Worm (Caenorhabditis elegans) whole organism, L2 larva: Measurements from ENCODE around the gene C46H3.2.

Experiments
- R02D3.7 ChIP-seq: fragments of 150-350 bp; optimal IDR thresholded peaks from 2 replicates; lab custom pipeline; 2014; ENCODE audit warnings: missing biosample characterization, missing genetic modification characterization
- ama-1 ChIP-seq: fragments of 150-350 bp; optimal IDR thresholded peaks from 2 replicates; lab custom pipeline; 2018; ENCODE audit warnings: inconsistent platforms
- elt-3 ChIP-seq: sonication (generic microtip); optimal IDR thresholded peaks from 2 replicates; lab custom pipeline; 2017; ENCODE audit warnings: missing biosample characterization, missing genetic modification characterization
- lin-13 ChIP-seq: fragments of 150-350 bp; optimal IDR thresholded peaks from 2 replicates; lab custom pipeline; 2014; ENCODE audit warnings: missing biosample characterization, missing genetic modification reagents, missing genetic modification characterization
- lsy-2 ChIP-seq, 2 experiments: fragments of 150-350 bp in 1 of 2; sonication (generic microtip) in 1 of 2; optimal IDR thresholded peaks; 2 replicates each; lab custom pipeline; 2014 to 2017; ENCODE audit warnings: missing biosample characterization in 2 of 2, missing genetic modification characterization in 2 of 2
- nhr-12 ChIP-seq: fragments of 150-350 bp; optimal IDR thresholded peaks from 2 replicates; lab custom pipeline; 2014; ENCODE audit warnings: missing biosample characterization, missing genetic modification characterization
- nhr-23 ChIP-seq: fragments of 150-350 bp; optimal IDR thresholded peaks from 2 replicates; lab custom pipeline; 2014; ENCODE audit warnings: missing biosample characterization, missing genetic modification reagents, missing genetic modification characterization
- nhr-237 ChIP-seq: fragments of 150-350 bp; optimal IDR thresholded peaks from 2 replicates; lab custom pipeline; 2014; ENCODE audit warnings: missing biosample characterization, missing genetic modification characterization
- nhr-77 ChIP-seq: fragments of 150-350 bp; optimal IDR thresholded peaks from 2 replicates; lab custom pipeline; 2014; ENCODE audit warnings: missing biosample characterization, missing genetic modification characterization
- sma-3 ChIP-seq: sonication (generic microtip); optimal IDR thresholded peaks from 2 replicates; lab custom pipeline; 2016; ENCODE audit warnings: missing genetic modification reagents, missing genetic modification characterization, missing compliant biosample characterization
- snpc-4 ChIP-seq: fragments of 150-350 bp; optimal IDR thresholded peaks from 2 replicates; lab custom pipeline; 2014; ENCODE audit warnings: missing biosample characterization, missing genetic modification characterization
- unc-39 ChIP-seq: fragments of 150-350 bp; optimal IDR thresholded peaks from 2 replicates; lab custom pipeline; 2014; ENCODE audit warnings: missing biosample characterization, missing genetic modification characterization

- no peak for TF ChIP-seq nhr-237 (tag; lab: Kevin White, UChicago)
- TF ChIP-seq nhr-12 = no peak
- TF ChIP-seq snpc-4 (tag; lab: Kevin White, UChicago) = no peak
- TF ChIP-seq R02D3.7 (tag; lab: Kevin White, UChicago) = no peak
- TF ChIP-seq nhr-23 (tag; lab: Kevin White, UChicago) = no peak
- TF ChIP-seq elt-3 (tag; lab: Kevin White, UChicago) = no peak
- no peak for TF ChIP-seq nhr-77 (tag; lab: Kevin White, UChicago)
- no peak for TF ChIP-seq sma-3 (GFP tag; lab: Kevin White, UChicago)
- no peak for TF ChIP-seq unc-39 (tag; lab: Kevin White, UChicago)
- TF ChIP-seq ama-1 = no peak
- TF ChIP-seq lsy-2 (tag; optimal IDR thresholded peaks at IDR 0.05; lab: Kevin White, UChicago) = no peak
- TF ChIP-seq lin-13 = no peak
These were observed 12.2 kb upstream of the C46H3.2 start for ce11 chrX:1242763-1243162.
